Worm (Caenorhabditis elegans): ENCODE measurements around the gene znfx-1.

The znfx-1 gene

DNA sequence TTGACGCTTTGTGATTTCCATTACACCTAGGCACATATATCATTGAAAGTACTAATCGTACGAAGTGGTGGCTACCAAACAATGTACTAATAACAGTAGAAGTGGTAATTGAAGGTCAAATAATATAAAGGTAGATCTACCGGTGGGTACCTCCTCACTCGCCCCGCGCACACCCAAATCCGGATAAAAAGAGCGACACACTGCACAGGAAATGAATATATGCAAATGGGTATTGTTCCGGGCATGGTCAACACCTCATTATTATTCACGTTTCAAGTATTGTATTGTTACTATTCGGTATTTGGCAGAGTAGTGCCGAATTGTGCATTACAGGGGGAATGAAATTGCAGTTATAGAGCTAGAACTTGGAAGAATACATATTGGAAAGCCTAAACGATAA is 52.8 kb downstream of the znfx-1 start:
- no peak for TF ChIP-seq ama-1 (optimal IDR thresholded peaks at IDR 0.05)
- TF ChIP-seq ama-1 (GFP tag; optimal IDR thresholded peaks at IDR 0.05), result no peak
- no peak for TF ChIP-seq hmg-1.2 (GFP tag; IDR thresholded peaks at IDR 0.05)
- no peak for TF ChIP-seq Y67H2A.10 (GFP tag; conservative IDR thresholded peaks at IDR 0.05)
- TF ChIP-seq pbrm-1 (GFP tag; IDR thresholded peaks at IDR 0.05), result no peak

DNA sequence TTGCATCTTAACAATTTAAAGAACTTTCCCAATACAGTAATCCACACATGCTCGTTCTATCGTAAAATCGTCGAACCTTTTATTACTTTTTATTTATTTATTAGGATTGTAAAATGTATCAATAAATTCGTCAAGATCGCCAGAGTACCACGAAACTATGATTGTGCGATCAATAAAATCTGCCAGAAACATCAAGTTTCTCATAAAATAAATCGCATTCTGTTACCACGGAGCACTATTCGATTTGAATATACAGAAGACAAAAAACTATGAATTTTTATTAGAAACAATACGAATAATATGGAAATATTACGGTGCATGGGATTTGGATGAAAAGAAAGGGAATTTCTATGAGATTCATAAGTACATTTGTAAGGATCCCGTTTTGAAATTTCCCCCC is 53.3 kb downstream of the znfx-1 start, which contains the start of gene C01G6.2:
C01G6.2 (plus strand) TSS at position 301 of the 400 bp plus-strand sequence.
- TF ChIP-seq nfya-1 (tag; optimal IDR thresholded peaks at IDR 0.05; ENCODE audit: borderline replicate concordance, insufficient read depth) (no peak), mxl-1 (tag; optimal IDR thresholded peaks at IDR 0.05) (no peak), lir-1 (GFP tag; conservative IDR thresholded peaks at IDR 0.05) (no peak), F52B5.7 (tag; optimal IDR thresholded peaks at IDR 0.05) (no peak), nhr-80 (tag; optimal IDR thresholded peaks at IDR 0.05) (no peak), ets-4 (GFP tag; optimal IDR thresholded peaks at IDR 0.05) (no peak), zfh-2 (GFP tag; conservative IDR thresholded peaks at IDR 0.05) (no peak), efl-1 (GFP tag; optimal IDR thresholded peaks at IDR 0.05) (no peak), tbx-9 (tag; optimal IDR thresholded peaks at IDR 0.05; ENCODE audit: borderline replicate concordance) (no peak), mes-4 (tag; optimal IDR thresholded peaks at IDR 0.05) (no peak), rpc-1 (optimal IDR thresholded peaks at IDR 0.05) (no peak), rpc-1 (tag; optimal IDR thresholded peaks at IDR 0.05) (no peak)

DNA sequence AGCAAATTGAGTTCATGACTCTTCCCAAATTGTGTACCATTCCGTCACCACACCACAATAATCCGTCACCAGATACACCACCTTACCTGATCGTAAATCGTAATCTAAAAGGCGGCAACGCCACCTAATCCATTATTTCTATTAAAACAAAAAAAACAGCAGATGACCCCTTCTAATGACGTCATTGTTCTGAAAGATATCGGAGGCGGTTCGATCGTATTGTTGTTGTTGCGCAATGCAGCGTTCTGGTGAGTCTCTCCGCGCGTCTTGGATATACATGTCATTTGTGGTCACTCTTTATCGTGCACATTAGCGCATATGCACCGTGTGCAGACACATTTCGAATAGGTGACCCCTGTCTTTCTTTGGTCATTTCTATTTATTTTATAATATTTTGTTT is 55.5 kb downstream of the znfx-1 start:
- TF ChIP-seq bed-1 (GFP tag; IDR thresholded peaks at IDR 0.05) (no peak), attf-5 (GFP tag; optimal IDR thresholded peaks at IDR 0.05) (no peak), T26A5.8 (tag; optimal IDR thresholded peaks at IDR 0.05) (no peak), attf-3 (GFP tag; conservative IDR thresholded peaks at IDR 0.05) (no peak), ceh-58 (GFP tag; IDR thresholded peaks at IDR 0.05) (no peak), ceh-100 (GFP tag; IDR thresholded peaks at IDR 0.05) (no peak), Y53G8AR.9 (GFP tag; conservative IDR thresholded peaks at IDR 0.05) (no peak), lag-1 (GFP tag; IDR thresholded peaks at IDR 0.05) (no peak), aptf-2 (GFP tag; conservative IDR thresholded peaks at IDR 0.05) (no peak), D2030.7 (GFP tag; IDR thresholded peaks at IDR 0.05) (no peak), hmg-20 (GFP tag; IDR thresholded peaks at IDR 0.05) (no peak), dpff-1 (tag; optimal IDR thresholded peaks at IDR 0.05) (no peak), ztf-6 (GFP tag; IDR thresholded peaks at IDR 0.05) (no peak), ceh-40 (GFP tag; IDR thresholded peaks at IDR 0.05) (no peak), ztf-18 (tag; optimal IDR thresholded peaks at IDR 0.05) (no peak), mxl-1 (tag; optimal IDR thresholded peaks at IDR 0.05) (no peak), hlh-12 (tag; optimal IDR thresholded peaks at IDR 0.05) (no peak), nhr-80 (tag; optimal IDR thresholded peaks at IDR 0.05) (no peak), efl-1 (GFP tag; optimal IDR thresholded peaks at IDR 0.05) (no peak)

DNA sequence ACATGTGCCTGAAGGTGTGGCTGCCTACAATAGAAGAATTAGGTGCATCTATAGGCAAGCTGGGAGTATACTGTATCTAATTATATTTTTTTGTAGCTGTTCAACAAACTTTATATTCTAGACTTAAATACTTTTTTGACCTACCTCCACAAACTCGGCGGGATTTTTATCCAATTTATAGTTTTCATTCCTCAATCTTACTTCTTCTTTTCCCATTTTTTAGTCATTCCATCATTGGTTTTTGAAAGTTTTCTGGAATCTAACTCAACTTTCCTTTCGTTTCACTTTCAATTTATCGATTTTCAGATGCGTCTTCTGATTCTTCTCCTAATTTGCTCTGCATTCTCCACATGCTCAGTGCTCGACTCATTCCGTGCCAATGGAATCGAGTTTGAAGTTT is 56.1 kb downstream of the znfx-1 start, which contains the start of gene C01G6.3:
C01G6.3 (plus strand) TSS at position 301 of the 400 bp plus-strand sequence.
- TF ChIP-seq snpc-3.4 (tag; optimal IDR thresholded peaks at IDR 0.05), result no peak
- peak; percentile 61 for TF ChIP-seq efl-1 (GFP tag; optimal IDR thresholded peaks at IDR 0.05)
- TF ChIP-seq madf-6 (GFP tag; IDR thresholded peaks at IDR 0.05), result 0 out of 2 replicates have a peak, but pooled peaks have one; percentile 38

DNA sequence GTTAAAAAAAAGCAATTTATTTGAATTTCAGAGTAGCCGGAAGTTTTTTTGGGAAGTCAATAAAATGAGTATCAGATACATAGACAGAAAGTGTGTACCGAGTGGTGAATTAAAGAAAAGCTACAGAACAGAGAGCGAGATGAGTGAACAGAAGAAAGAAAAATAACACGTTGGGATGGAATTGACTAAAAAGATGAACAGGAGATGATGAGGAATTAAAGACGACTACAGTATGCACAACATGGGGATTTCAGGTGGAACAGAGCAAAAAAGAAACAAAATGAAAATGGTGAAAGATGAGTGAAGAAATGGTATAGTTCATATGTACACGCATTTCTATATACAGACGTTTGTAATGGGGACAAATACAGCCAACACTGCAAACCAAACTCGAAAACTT is 57.8 kb downstream of the znfx-1 start:
- TF ChIP-seq ceh-27 (GFP tag; optimal IDR thresholded peaks at IDR 0.05) (no peak), ztf-6 (GFP tag; IDR thresholded peaks at IDR 0.05) (no peak), attf-3 (GFP tag; conservative IDR thresholded peaks at IDR 0.05) (no peak), F57C9.4 (tag; optimal IDR thresholded peaks at IDR 0.05) (no peak), fkh-3 (tag; optimal IDR thresholded peaks at IDR 0.05) (no peak), lag-1 (GFP tag; IDR thresholded peaks at IDR 0.05) (no peak), athp-1 (tag; optimal IDR thresholded peaks at IDR 0.05) (no peak), K11D2.4 (GFP tag; IDR thresholded peaks at IDR 0.05) (no peak), K12H6.12 (tag; optimal IDR thresholded peaks at IDR 0.05) (no peak), efl-1 (GFP tag; optimal IDR thresholded peaks at IDR 0.05) (no peak), lin-26 (GFP tag; IDR thresholded peaks at IDR 0.05) (no peak), madf-3 (GFP tag; IDR thresholded peaks at IDR 0.05) (no peak), let-526 (GFP tag; IDR thresholded peaks at IDR 0.05) (no peak), ceh-91 (GFP tag; IDR thresholded peaks at IDR 0.05) (no peak), rcor-1 (GFP tag; IDR thresholded peaks at IDR 0.05) (no peak)

Measured in whole organism, young adult.